Fruit fly (Drosophila melanogaster) whole organism, prepupa: Measurements from ENCODE around the gene CG13693.

Experiments used
- CG6808 ChIP-seq: fragments of 200-800 bp; sonication (Bioruptor generic); optimal IDR thresholded peaks from 3 replicates; lab custom pipeline; 2017; ENCODE audit warnings: missing biosample characterization, missing genetic modification characterization, mild to moderate bottlenecking, moderate library complexity, missing genetic modification reagents
- Hr39 ChIP-seq: fragments of 200-800 bp; sonication (Bioruptor generic); optimal IDR thresholded peaks from 2 replicates; lab custom pipeline; 2016; ENCODE audit warnings: missing biosample characterization, missing genetic modification characterization
- Smox ChIP-seq: fragments of 200-800 bp; sonication (Bioruptor generic); optimal IDR thresholded peaks from 3 replicates; lab custom pipeline; 2016; ENCODE audit warnings: missing biosample characterization, missing genetic modification characterization

DNA sequence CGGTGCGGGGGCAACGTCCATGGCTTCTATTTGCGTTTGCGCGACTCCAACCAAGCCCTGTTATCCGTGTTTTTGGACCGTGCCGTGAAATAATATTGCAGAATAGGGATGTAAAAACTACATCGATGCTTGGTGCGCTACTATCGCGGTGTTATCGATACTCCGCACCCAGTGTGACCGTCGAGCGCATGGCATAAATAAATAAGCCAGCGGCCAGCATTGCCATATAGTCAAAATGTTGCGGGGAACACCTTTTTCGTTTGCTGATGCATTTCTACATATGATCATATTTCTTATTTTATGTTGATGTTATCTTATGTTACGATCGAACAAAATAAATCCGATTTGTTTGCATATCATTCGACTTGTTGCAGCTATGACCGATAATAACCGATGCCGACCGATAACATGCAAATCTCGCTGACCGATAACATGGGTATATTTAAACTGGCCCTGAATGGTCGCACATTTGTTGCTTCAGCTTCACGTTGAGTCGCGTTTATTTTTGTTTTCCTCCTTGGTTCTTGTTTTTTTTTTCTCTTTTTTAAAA lies 44.9 kb downstream of the CG13693 start, which contains the start of gene smo:
- TF ChIP-seq Smox (GFP tag; lab: Kevin White, UChicago) (no peak), Hr39 (no peak), CG6808 (GFP tag; lab: Kevin White, UChicago) (no peak)
